Worm (Caenorhabditis elegans) whole organism, early embryonic: Measurements from ENCODE around the gene flp-18.

Experiments
- F13C5.2 ChIP-seq: sonication (generic microtip); optimal IDR thresholded peaks from 2 replicates; lab custom pipeline; 2017; ENCODE audit warnings: mild to moderate bottlenecking, missing genetic modification characterization, inconsistent platforms, missing compliant biosample characterization
- aly-1 ChIP-seq: sonication (generic microtip); optimal IDR thresholded peaks from 2 replicates; lab custom pipeline; 2016; ENCODE audit warnings: missing genetic modification characterization, missing compliant biosample characterization
- ama-1 ChIP-seq: fragments of 150-350 bp; optimal IDR thresholded peaks from 2 replicates; lab custom pipeline; 2014
- flt-1 ChIP-seq: fragments of 200-800 bp; sonication (Bioruptor generic); IDR thresholded peaks from 2 replicates; pipeline ENCODE4 v1.3.6; 2022; ENCODE audit warnings: missing genetic modification characterization, missing compliant biosample characterization
- hmbx-1 ChIP-seq: sonication (generic microtip); optimal IDR thresholded peaks from 2 replicates; lab custom pipeline; 2016; ENCODE audit warnings: mild to moderate bottlenecking, missing genetic modification characterization, missing compliant biosample characterization
- hmg-4 ChIP-seq: fragments of 200-800 bp; sonication (Bioruptor generic); optimal IDR thresholded peaks from 2 replicates; lab custom pipeline; 2018; ENCODE audit warnings: mild to moderate bottlenecking, missing genetic modification characterization, missing compliant biosample characterization
- pes-1 ChIP-seq: fragments of 200-800 bp; sonication (Bioruptor generic); IDR thresholded peaks from 2 replicates; pipeline ENCODE4 v1.3.6; 2022; ENCODE audit warnings: missing genetic modification reagents, missing genetic modification characterization, missing compliant biosample characterization
- scrt-1 ChIP-seq: fragments of 200-800 bp; sonication (Bioruptor generic); IDR thresholded peaks from 2 replicates; pipeline ENCODE4 v1.3.6; 2022; ENCODE audit warnings: missing genetic modification characterization, missing compliant biosample characterization
- tbx-11 ChIP-seq: fragments of 200-800 bp; sonication (Bioruptor generic); IDR thresholded peaks from 2 replicates; pipeline ENCODE4 v1.3.6; 2022; ENCODE audit warnings: missing genetic modification characterization, missing compliant biosample characterization
- tra-4 ChIP-seq: sonication (generic microtip); optimal IDR thresholded peaks from 2 replicates; lab custom pipeline; 2017; ENCODE audit warnings: missing genetic modification characterization, missing compliant biosample characterization

ce11 chrX:3023552-3024183 is 5.3 kb upstream of the flp-18 start:
- TF ChIP-seq scrt-1 (no peak), pes-1 (GFP tag; lab: Robert Waterston, UW) (no peak), hmbx-1 (tag; lab: Kevin White, UChicago) (no peak), flt-1 (GFP tag; lab: Robert Waterston, UW) (no peak), hmg-4 (no peak), ama-1 (no peak), tbx-11 (GFP tag; lab: Robert Waterston, UW) (no peak), tra-4 (no peak), aly-1 (tag; lab: Kevin White, UChicago) (no peak), F13C5.2 (tag; lab: Kevin White, UChicago) (no peak)
